Worm (Caenorhabditis elegans) whole organism, midembryonic: ENCODE data around the gene Y105C5B.25.

Experiments
- T22C8.4 ChIP-seq: fragments of 200-800 bp; sonication (Bioruptor generic); IDR thresholded peaks from 2 replicates; pipeline ENCODE4 v1.3.6; 2022; ENCODE audit warnings: missing genetic modification characterization, missing compliant biosample characterization
- cog-1 ChIP-seq: sonication (generic microtip); optimal IDR thresholded peaks from 2 replicates; lab custom pipeline; 2016; ENCODE audit warnings: missing genetic modification characterization, missing compliant biosample characterization
- flt-1 ChIP-seq: fragments of 200-800 bp; sonication (Bioruptor generic); IDR thresholded peaks from 2 replicates; pipeline ENCODE4 v1.3.6; 2022; ENCODE audit warnings: missing genetic modification characterization, missing compliant biosample characterization
- klf-2 ChIP-seq: fragments of 200-800 bp; sonication (Bioruptor generic); conservative IDR thresholded peaks from 2 replicates; pipeline ENCODE4 v1.3.6; 2022; ENCODE audit warnings: missing genetic modification reagents, missing genetic modification characterization, missing compliant biosample characterization
- med-1 ChIP-seq: sonication (generic microtip); optimal IDR thresholded peaks from 2 replicates; lab custom pipeline; 2017; ENCODE audit warnings: missing genetic modification characterization, mild to moderate bottlenecking, missing compliant biosample characterization, antibody characterized with exemption, missing genetic modification reagents; ENCODE audit not compliant: insufficient read depth
- ref-1 ChIP-seq: fragments of 200-800 bp; sonication (Bioruptor generic); conservative IDR thresholded peaks from 2 replicates; pipeline ENCODE4 v1.3.6; 2022; ENCODE audit warnings: missing genetic modification reagents, missing genetic modification characterization, missing compliant biosample characterization
- tab-1 ChIP-seq: fragments of 200-800 bp; sonication (Bioruptor generic); IDR thresholded peaks from 2 replicates; pipeline ENCODE4 v1.3.6; 2022; ENCODE audit warnings: missing genetic modification characterization, missing compliant biosample characterization
- ztf-23 ChIP-seq: fragments of 200-800 bp; sonication (Bioruptor generic); IDR thresholded peaks from 2 replicates; pipeline ENCODE4 v1.3.6; 2022; ENCODE audit warnings: missing genetic modification reagents, missing genetic modification characterization, missing compliant biosample characterization
- ztf-29 ChIP-seq: fragments of 200-800 bp; sonication (Bioruptor generic); IDR thresholded peaks from 2 replicates; pipeline ENCODE4 v1.3.6; 2022; ENCODE audit warnings: missing genetic modification reagents, missing genetic modification characterization, missing compliant biosample characterization

Y105C5B.25 gene

DNA sequence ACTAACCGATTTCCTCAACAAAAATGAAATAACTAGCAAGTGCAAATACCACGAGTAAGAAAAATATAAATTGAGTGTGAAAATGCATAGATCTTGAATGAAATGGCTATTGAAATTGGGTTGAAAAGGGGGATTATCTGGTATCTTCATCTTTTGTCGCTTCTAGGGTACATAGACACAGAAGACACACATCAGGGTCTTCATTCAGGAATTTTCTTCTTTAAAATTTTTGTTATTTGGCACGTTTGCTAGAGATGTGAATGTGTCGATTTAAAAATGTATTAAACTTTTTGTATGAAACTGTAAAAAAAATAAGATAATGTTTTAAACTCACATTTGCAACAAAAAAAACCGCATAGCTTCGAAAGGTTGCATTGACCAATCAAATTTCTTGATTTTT is at the start of gene Y105C5B.25:
Y105C5B.25 (minus strand) TSS at position 101 of the 400 bp plus-strand sequence.
- TF ChIP-seq ref-1 (no peak), T22C8.4 (GFP tag; lab: Robert Waterston, UW) (no peak), tab-1 (GFP tag; lab: Robert Waterston, UW) (no peak), ztf-23 (no peak), med-1 (GFP tag; lab: Kevin White, UChicago) (no peak), ztf-29 (GFP tag; lab: Robert Waterston, UW) (no peak), klf-2 (GFP tag; lab: Robert Waterston, UW) (no peak), cog-1 (no peak), flt-1 (GFP tag; lab: Robert Waterston, UW) (no peak)

DNA sequence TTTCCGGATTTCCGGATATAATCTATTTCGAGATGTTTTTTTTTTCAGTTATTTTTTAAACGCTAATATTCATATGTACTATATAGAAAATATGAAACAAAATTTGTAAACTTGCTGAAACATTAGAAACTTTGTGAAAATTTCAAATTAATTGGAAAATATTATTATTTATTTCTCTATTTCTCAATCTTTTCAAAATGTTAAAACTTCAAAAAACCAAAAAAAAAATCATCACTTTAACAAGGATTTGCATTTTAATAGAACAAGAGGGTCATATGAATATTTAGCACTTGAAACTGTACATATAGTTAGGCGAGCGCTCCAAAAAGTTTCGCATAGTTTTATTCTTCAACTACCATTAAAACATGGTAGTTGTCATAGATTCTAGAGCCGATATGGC is 49.8 kb upstream of the Y105C5B.25 start, which contains the start of gene Y7A9A.1:
Y7A9A.1 (plus strand) TSS at position 301 of the 400 bp plus-strand sequence.
- TF ChIP-seq ztf-29 (GFP tag; lab: Robert Waterston, UW) (no peak), cog-1 (no peak)

DNA sequence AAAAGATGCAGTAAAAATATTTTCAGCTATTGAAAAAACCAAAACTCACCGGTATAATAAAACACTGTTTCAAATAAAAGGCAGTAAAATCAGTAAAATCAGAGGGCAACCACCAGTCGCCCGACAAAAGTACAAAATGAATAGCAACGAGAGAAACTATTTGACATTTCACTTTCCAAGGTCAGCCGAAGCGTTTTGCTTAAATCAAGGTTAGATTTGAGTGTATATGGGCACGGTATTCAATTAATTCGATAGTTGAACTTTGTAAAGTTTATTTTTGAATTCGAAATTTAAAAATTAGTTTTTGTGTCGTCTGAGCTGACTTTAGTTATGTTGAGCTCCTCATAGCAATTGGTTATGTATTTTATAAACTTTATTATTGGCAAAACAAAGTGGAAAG is 45.8 kb upstream of the Y105C5B.25 start:
- no peak for TF ChIP-seq T22C8.4 (GFP tag; lab: Robert Waterston, UW)
- no peak for TF ChIP-seq med-1 (GFP tag; lab: Kevin White, UChicago)
- TF ChIP-seq ref-1 = no peak
- no peak for TF ChIP-seq ztf-29 (GFP tag; lab: Robert Waterston, UW)
- TF ChIP-seq cog-1 = no peak
- TF ChIP-seq ztf-23 = no peak
- TF ChIP-seq klf-2 (GFP tag; lab: Robert Waterston, UW) = no peak
- TF ChIP-seq tab-1 (GFP tag; lab: Robert Waterston, UW) = no peak
- TF ChIP-seq flt-1 (GFP tag; lab: Robert Waterston, UW) = no peak

DNA sequence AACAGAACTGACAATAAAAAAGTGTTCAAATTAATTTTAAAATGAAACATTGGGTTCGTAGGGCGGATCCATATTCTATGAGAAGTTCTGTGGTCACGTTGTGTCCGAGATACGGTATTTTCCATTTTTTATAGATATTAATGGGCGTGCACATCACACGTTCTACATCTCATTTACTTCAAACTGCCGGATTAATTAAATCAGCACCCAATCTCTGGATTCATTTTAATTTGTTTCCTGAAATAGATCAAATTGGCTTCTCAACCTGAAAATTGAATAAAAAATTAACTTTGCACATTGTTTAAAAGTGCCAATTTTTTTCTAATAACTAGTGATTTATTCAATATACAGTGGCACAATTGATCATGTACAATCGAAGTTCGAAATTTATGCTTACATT is 44.6 kb upstream of the Y105C5B.25 start:
- TF ChIP-seq klf-2 (GFP tag; lab: Robert Waterston, UW) (no peak), ref-1 (no peak), ztf-23 (no peak), cog-1 (no peak), tab-1 (GFP tag; lab: Robert Waterston, UW) (no peak), med-1 (GFP tag; lab: Kevin White, UChicago) (no peak), T22C8.4 (GFP tag; lab: Robert Waterston, UW) (no peak), flt-1 (GFP tag; lab: Robert Waterston, UW) (no peak), ztf-29 (GFP tag; lab: Robert Waterston, UW) (no peak)

DNA sequence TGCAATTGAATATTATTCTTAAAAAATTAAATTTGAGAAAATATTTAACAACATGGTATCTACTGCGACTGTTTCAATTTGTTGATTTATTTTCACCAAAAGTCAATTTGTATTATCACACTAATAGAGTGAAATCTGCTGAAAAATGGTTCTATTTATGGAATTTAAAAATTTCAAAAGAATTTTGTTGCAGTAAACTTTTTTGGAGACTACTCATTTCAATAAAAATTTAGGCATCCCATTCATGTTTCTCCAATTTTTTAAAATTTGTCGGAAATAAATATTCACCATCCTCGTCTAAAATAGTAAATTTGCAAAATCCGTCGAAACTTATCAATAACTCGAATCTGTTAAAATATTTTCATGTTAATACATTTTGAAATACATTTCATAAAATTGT is 39.1 kb upstream of the Y105C5B.25 start:
- TF ChIP-seq ref-1 (no peak), ztf-23 (no peak), klf-2 (GFP tag; lab: Robert Waterston, UW) (no peak), tab-1 (GFP tag; lab: Robert Waterston, UW) (no peak), ztf-29 (GFP tag; lab: Robert Waterston, UW) (no peak), flt-1 (GFP tag; lab: Robert Waterston, UW) (no peak), cog-1 (no peak)

DNA sequence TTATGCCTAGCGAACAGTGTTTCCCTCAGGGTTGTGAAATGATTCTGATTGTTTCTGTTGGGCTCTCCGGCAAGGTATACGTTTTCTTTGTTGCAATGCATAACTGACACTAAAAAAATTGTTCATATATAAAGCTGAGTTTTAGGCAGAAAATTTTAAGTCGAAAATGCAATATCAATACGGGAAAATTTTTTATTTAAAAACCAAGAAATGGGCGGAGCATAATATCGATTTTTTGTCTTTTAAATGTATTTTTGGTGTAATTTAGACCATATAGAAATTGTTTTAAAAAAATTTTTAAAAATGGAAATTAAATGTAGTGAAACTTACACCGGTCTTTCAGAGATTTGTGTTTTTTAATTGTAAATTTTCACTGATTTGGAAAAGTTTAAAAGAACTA is 37.6 kb upstream of the Y105C5B.25 start, which contains the start of gene Y105C5B.1413:
Y105C5B.1413 (minus strand) TSS at position 101 of the 400 bp plus-strand sequence.
- TF ChIP-seq med-1 (GFP tag; lab: Kevin White, UChicago) (no peak), ztf-29 (GFP tag; lab: Robert Waterston, UW) (no peak), cog-1 (no peak), T22C8.4 (GFP tag; lab: Robert Waterston, UW) (no peak), flt-1 (GFP tag; lab: Robert Waterston, UW) (no peak), ref-1 (no peak), ztf-23 (no peak), tab-1 (GFP tag; lab: Robert Waterston, UW) (no peak), klf-2 (GFP tag; lab: Robert Waterston, UW) (no peak)

DNA sequence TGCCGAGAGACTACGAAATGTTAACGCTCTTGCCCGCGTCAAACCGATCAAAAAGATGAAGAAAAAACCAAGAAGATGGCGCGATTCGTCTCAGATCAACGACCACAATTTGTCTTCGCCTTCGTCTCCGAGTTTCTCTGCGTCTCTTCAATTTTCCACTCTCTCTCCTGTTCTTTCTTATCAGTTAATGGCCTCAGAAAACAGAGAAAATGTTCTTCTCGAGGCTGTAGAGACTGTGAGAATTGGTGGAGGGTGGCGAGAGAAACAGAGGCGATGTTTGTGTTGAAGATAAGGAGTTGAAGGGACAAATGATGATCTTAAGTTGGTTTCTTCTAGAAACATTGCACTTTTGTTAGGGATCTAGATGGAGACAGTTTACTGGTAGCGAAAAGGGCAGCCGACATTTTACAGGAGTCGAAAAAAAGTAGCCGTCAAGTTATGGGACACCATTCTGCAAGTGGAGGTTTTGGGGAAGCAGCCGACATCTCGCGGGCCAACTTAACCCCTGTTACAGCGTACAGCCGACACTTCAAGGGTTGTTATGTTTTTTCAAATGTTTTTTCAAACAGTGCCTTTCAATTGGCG is 34.0 kb upstream of the Y105C5B.25 start:
- TF ChIP-seq tab-1 (GFP tag; lab: Robert Waterston, UW) (no peak), ztf-29 (GFP tag; lab: Robert Waterston, UW) (no peak), T22C8.4 (GFP tag; lab: Robert Waterston, UW) (no peak), med-1 (GFP tag; lab: Kevin White, UChicago) (no peak), klf-2 (GFP tag; lab: Robert Waterston, UW) (no peak), flt-1 (GFP tag; lab: Robert Waterston, UW) (no peak), ztf-23 (no peak), cog-1 (no peak), ref-1 (no peak)

DNA sequence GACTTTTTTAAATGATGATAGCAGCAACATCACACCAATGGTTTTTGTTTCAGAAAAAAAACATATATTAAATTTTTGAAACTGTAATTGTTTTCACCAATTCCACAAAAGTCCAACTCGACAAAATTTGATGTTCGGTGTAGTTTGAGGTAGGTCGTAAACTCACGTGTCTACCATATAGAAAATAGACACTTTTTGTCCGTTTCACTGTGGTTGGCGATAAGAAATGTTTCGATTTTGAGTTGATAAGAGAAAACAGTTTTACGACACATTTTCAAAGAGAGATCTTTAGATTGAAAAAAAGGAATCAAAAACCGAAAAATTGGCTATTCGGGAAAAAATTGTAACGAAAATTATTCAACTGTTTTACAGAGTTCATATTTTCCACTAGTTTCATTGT is 31.5 kb upstream of the Y105C5B.25 start:
- TF ChIP-seq ztf-29 (GFP tag; lab: Robert Waterston, UW) (no peak), tab-1 (GFP tag; lab: Robert Waterston, UW) (no peak), ref-1 (no peak), klf-2 (GFP tag; lab: Robert Waterston, UW) (no peak), T22C8.4 (GFP tag; lab: Robert Waterston, UW) (no peak), ztf-23 (no peak), flt-1 (GFP tag; lab: Robert Waterston, UW) (no peak), med-1 (GFP tag; lab: Kevin White, UChicago) (no peak), cog-1 (no peak)

DNA sequence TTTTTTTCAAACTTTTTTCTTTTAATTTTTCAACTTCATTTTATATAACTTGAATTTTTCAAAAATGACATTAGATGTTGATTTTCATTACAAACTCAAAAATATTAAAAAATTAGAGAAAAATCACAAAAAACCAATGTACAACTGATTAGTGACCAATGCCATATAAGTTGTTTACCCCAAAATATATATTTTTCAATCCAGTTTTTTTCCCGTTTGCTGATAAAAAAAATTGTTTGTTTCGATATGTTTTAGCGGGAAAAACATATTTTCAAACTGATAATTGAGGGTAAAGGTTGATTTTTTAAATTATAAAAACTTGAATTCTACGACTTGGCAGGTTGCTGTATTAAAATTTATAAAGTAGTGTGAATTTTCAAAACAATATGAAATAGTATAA is 29.9 kb upstream of the Y105C5B.25 start:
- TF ChIP-seq T22C8.4 (GFP tag; lab: Robert Waterston, UW) (no peak), ref-1 (no peak), cog-1 (no peak), ztf-29 (GFP tag; lab: Robert Waterston, UW) (no peak), flt-1 (GFP tag; lab: Robert Waterston, UW) (no peak), med-1 (GFP tag; lab: Kevin White, UChicago) (no peak), klf-2 (GFP tag; lab: Robert Waterston, UW) (no peak)
